Worm (Caenorhabditis elegans) whole organism, L4 larva: Measurements from ENCODE around the gene C06H2.2.

Experiments used
- aha-1 ChIP-seq: fragments of 150-350 bp; peaks from one replicate; lab custom pipeline; 2014; ENCODE audit warnings: missing biosample characterization, missing genetic modification characterization
- ama-1 ChIP-seq: fragments of 150-350 bp; optimal IDR thresholded peaks from 2 replicates; lab custom pipeline; 2014; ENCODE audit warnings: inconsistent platforms, mixed read lengths
- arid-1 ChIP-seq: fragments of 200-800 bp; sonication (Bioruptor generic); conservative IDR thresholded peaks from 2 replicates; pipeline ENCODE4 v1.3.6; 2022; ENCODE audit warnings: missing genetic modification reagents, missing genetic modification characterization, missing compliant biosample characterization
- attf-4 ChIP-seq: sonication (generic microtip); optimal IDR thresholded peaks from 3 replicates; lab custom pipeline; 2017; ENCODE audit warnings: missing biosample characterization, missing genetic modification characterization
- ceh-20 ChIP-seq: fragments of 200-800 bp; sonication (Bioruptor generic); IDR thresholded peaks from 2 replicates; pipeline ENCODE4 v1.3.6; 2022; ENCODE audit warnings: missing genetic modification reagents, missing genetic modification characterization, missing compliant biosample characterization
- cey-2 ChIP-seq: sonication (generic microtip); optimal IDR thresholded peaks from 3 replicates; lab custom pipeline; 2017; ENCODE audit warnings: missing genetic modification characterization, mild to moderate bottlenecking, missing compliant biosample characterization, antibody characterized with exemption, borderline replicate concordance; ENCODE audit not compliant: insufficient read depth
- ctbp-1 ChIP-seq: fragments of 200-800 bp; sonication (Bioruptor generic); IDR thresholded peaks from 2 replicates; pipeline ENCODE4 v1.3.6; 2022; ENCODE audit warnings: missing genetic modification reagents, missing genetic modification characterization, missing compliant biosample characterization
- daf-19 ChIP-seq: fragments of 200-800 bp; sonication (Bioruptor generic); conservative IDR thresholded peaks from 2 replicates; pipeline ENCODE4 v1.3.6; 2022; ENCODE audit warnings: missing genetic modification characterization, missing compliant biosample characterization
- dmd-8 ChIP-seq: fragments of 200-800 bp; sonication (Bioruptor generic); IDR thresholded peaks from 2 replicates; pipeline ENCODE4 v1.3.6; 2022; ENCODE audit warnings: missing genetic modification characterization, missing compliant biosample characterization
- egl-43 ChIP-seq: fragments of 200-800 bp; sonication (Bioruptor generic); IDR thresholded peaks from 2 replicates; pipeline ENCODE4 v1.3.6; 2022; ENCODE audit warnings: missing genetic modification reagents, missing genetic modification characterization, missing compliant biosample characterization
- gei-8 ChIP-seq: fragments of 200-800 bp; sonication (Bioruptor generic); optimal IDR thresholded peaks from 2 replicates; lab custom pipeline; 2018; ENCODE audit warnings: mild to moderate bottlenecking, missing genetic modification characterization, missing compliant biosample characterization
- hlh-30 ChIP-seq: sonication (generic microtip); optimal IDR thresholded peaks from 2 replicates; lab custom pipeline; 2017; ENCODE audit warnings: antibody characterized with exemption, mild to moderate bottlenecking, missing genetic modification characterization, missing compliant biosample characterization; ENCODE audit not compliant: insufficient read depth
- lin-13 ChIP-seq: fragments of 150-350 bp; optimal IDR thresholded peaks from 2 replicates; lab custom pipeline; 2014; ENCODE audit warnings: missing biosample characterization, missing genetic modification reagents, missing genetic modification characterization
- lin-39 ChIP-seq: fragments of 150-350 bp; optimal IDR thresholded peaks from 2 replicates; lab custom pipeline; 2014; ENCODE audit warnings: missing biosample characterization, missing genetic modification reagents, missing genetic modification characterization
- lir-3 ChIP-seq: sonication (generic microtip); optimal IDR thresholded peaks from 2 replicates; lab custom pipeline; 2016; ENCODE audit warnings: mild to moderate bottlenecking, missing genetic modification characterization, missing compliant biosample characterization
- madf-9 ChIP-seq: fragments of 200-800 bp; sonication (Bioruptor generic); conservative IDR thresholded peaks from 2 replicates; pipeline ENCODE4 v1.3.6; 2022; ENCODE audit warnings: missing genetic modification reagents, missing genetic modification characterization, missing compliant biosample characterization
- mdl-1 ChIP-seq, 2 experiments: fragments of 150-350 bp in 1 of 2; sonication (generic microtip) in 1 of 2; optimal IDR thresholded peaks; 2 replicates each; lab custom pipeline; 2014 to 2017; ENCODE audit warnings: missing biosample characterization in 2 of 2, missing genetic modification characterization in 2 of 2
- mdt-29 ChIP-seq: fragments of 200-800 bp; sonication (Bioruptor generic); IDR thresholded peaks from 2 replicates; pipeline ENCODE4 v1.3.6; 2022; ENCODE audit warnings: missing genetic modification reagents, missing genetic modification characterization, missing compliant biosample characterization
- mep-1 ChIP-seq: fragments of 150-350 bp; sonication (generic microtip); optimal IDR thresholded peaks from 3 replicates; lab custom pipeline; 2014; ENCODE audit warnings: missing biosample characterization, missing genetic modification characterization
- mxl-2 ChIP-seq: fragments of 200-800 bp; sonication (Bioruptor generic); conservative IDR thresholded peaks from 2 replicates; pipeline ENCODE4 v1.3.6; 2022; ENCODE audit warnings: missing genetic modification reagents, missing genetic modification characterization, missing compliant biosample characterization
- nhr-10 ChIP-seq: fragments of 150-350 bp; optimal IDR thresholded peaks from 2 replicates; lab custom pipeline; 2014; ENCODE audit warnings: missing biosample characterization, missing genetic modification characterization
- nhr-102 ChIP-seq: sonication (generic microtip); optimal IDR thresholded peaks from 2 replicates; lab custom pipeline; 2016; ENCODE audit warnings: mild to moderate bottlenecking, missing genetic modification characterization, moderate library complexity, missing compliant biosample characterization
- nhr-11 ChIP-seq: fragments of 150-350 bp; optimal IDR thresholded peaks from 2 replicates; lab custom pipeline; 2014; ENCODE audit warnings: missing biosample characterization, missing genetic modification characterization
- nhr-25 ChIP-seq: sonication (generic microtip); optimal IDR thresholded peaks from 2 replicates; lab custom pipeline; 2017; ENCODE audit warnings: missing genetic modification characterization, mild to moderate bottlenecking, missing compliant biosample characterization, antibody characterized with exemption, moderate library complexity, borderline replicate concordance; ENCODE audit not compliant: insufficient read depth
- nhr-28 ChIP-seq: fragments of 150-350 bp; optimal IDR thresholded peaks from 2 replicates; lab custom pipeline; 2014; ENCODE audit warnings: missing biosample characterization, missing genetic modification characterization
- nhr-48 ChIP-seq: sonication (generic microtip); optimal IDR thresholded peaks from 2 replicates; lab custom pipeline; 2016; ENCODE audit warnings: mild to moderate bottlenecking, missing genetic modification characterization, missing compliant biosample characterization
- nhr-76 ChIP-seq: fragments of 150-350 bp; optimal IDR thresholded peaks from 2 replicates; lab custom pipeline; 2014; ENCODE audit warnings: missing biosample characterization, missing genetic modification characterization
- php-3 ChIP-seq: fragments of 200-800 bp; sonication (Bioruptor generic); IDR thresholded peaks from 2 replicates; pipeline ENCODE4 v1.3.6; 2022; ENCODE audit warnings: missing genetic modification reagents, missing genetic modification characterization, missing compliant biosample characterization
- sdz-12 ChIP-seq: fragments of 200-800 bp; sonication (Bioruptor generic); optimal IDR thresholded peaks from 2 replicates; lab custom pipeline; 2018; ENCODE audit warnings: mild to moderate bottlenecking, missing genetic modification characterization, missing compliant biosample characterization
- skn-1 ChIP-seq: fragments of 150-350 bp; optimal IDR thresholded peaks from 2 replicates; lab custom pipeline; 2014; ENCODE audit warnings: missing biosample characterization, missing genetic modification characterization
- unc-39 ChIP-seq: sonication (generic microtip); optimal IDR thresholded peaks from 2 replicates; lab custom pipeline; 2017; ENCODE audit warnings: missing biosample characterization, missing genetic modification characterization
- unc-62 ChIP-seq, 3 experiments: fragments of 150-350 bp in 1 of 3; sonication (generic microtip); optimal IDR thresholded peaks in 2 of 3; peaks in 1 of 3; 1 replicate in 1 of 3; 2 replicates in 2 of 3; lab custom pipeline; 2014 to 2017; ENCODE audit warnings: missing biosample characterization in 3 of 3, missing genetic modification characterization in 3 of 3, missing genetic modification reagents in 3 of 3, missing genotype in 1 of 3
- zfp-3 ChIP-seq: fragments of 200-800 bp; sonication (Bioruptor generic); conservative IDR thresholded peaks from 2 replicates; pipeline ENCODE4 v1.3.6; 2022; ENCODE audit warnings: missing genetic modification reagents, missing genetic modification characterization, missing compliant biosample characterization

Gene C06H2.2

DNA sequence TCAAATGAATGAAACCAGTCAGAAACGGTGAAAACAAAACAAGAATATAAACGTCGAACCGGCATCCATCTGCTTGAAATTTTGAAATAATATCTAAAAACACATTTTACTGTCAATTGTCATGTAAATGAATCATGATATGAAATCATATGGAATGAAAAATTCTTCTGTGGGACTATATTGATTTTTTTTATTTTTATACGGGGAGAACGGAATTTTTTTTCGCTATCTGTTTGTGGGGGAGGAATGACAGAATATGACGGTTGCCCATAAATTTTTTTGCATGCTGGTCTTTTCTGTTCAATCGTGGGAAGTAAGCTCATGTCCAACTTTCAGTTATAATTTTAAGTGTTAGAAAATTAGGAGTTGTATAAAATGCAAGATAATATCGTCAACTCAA, 19.7 kb downstream of the C06H2.2 start, which contains the start of gene C06H2.7:
Gene C06H2.7, minus strand, starts transcription at position 101 of the 400 bp plus-strand sequence.
- TF ChIP-seq lir-3 (tag; lab: Kevin White, UChicago) (no peak), unc-39 (tag; lab: Kevin White, UChicago) (no peak), nhr-76 (tag; lab: Kevin White, UChicago) (no peak), sdz-12 (GFP tag; lab: Kevin White, UChicago) (no peak), ceh-20 (no peak), nhr-10 (tag; lab: Kevin White, UChicago) (no peak), lin-13 (no peak), cey-2 (tag; lab: Kevin White, UChicago) (no peak)
- TF ChIP-seq, all 104 proteins: peak for 0

DNA sequence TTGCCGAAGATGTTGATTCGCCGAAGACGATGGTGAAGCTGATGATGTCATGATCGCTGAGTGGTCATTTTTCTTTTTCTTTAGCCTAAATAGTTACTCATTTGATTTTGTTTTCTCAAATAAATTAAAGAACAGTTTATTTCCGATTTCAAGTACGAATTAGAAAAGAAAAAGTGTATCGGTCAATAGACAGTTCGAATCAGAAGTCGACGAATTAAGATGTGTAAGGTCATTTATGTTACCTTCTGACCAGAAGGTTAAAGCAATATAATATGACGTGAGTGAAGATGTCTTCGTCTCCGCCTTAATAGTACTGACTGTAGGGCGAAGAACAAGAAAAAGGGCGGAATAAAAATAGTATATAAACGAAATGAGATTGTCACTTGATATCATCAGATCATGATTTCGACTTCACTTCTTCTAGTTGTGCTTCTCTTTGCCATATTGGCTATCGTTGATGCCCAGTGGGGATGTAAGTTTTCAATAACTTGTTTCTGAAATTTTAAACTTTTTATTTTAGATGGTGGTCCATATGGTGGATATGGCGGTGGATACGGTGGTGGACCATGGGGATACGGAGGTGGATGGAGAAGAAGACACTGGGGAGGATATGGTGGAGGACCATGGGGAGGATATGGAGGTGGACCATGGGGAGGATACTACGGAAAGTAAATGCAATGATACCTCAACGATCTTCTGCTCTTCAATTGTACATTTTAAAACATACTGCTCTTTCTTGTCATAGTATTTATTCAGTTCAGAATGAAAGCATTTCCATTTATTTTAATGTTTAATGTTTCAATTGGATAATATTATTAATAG, 22.1 kb downstream of the C06H2.2 start, which contains the start of the genes T19C4.24 and nlp-33:
Gene T19C4.24, minus strand, starts transcription at position 51 of the 822 bp plus-strand sequence.
Gene nlp-33, plus strand, starts transcription at position 389 of the 822 bp plus-strand sequence.
- TF ChIP-seq nhr-11 (tag; lab: Kevin White, UChicago) = no peak
- peak; percentile 78 for TF ChIP-seq nhr-25
- TF ChIP-seq egl-43 (GFP tag; lab: Robert Waterston, UW) = 0 out of 2 replicates have a peak, but pooled peaks have one; percentile 14
- peak; percentile 94 for TF ChIP-seq ama-1
- no peak for TF ChIP-seq daf-19 (GFP tag; lab: Robert Waterston, UW)
- TF ChIP-seq madf-9 (GFP tag; lab: Robert Waterston, UW) = 0 out of 2 replicates have a peak, but pooled peaks have one; percentile 4
- no peak for TF ChIP-seq dmd-8
- TF ChIP-seq mxl-2 (GFP tag; lab: Robert Waterston, UW) = 0 out of 2 replicates have a peak, but pooled peaks have one; percentile 50
- peak in 1 of 2 experiments; percentile 97 for TF ChIP-seq unc-62 (GFP tag; optimal IDR thresholded peaks at IDR 0.05 in 1 of 2; lab: Kevin White, UChicago)
- TF ChIP-seq unc-62 (tag; optimal IDR thresholded peaks at IDR 0.05; lab: Kevin White, UChicago) = no peak
- TF ChIP-seq lin-39 (tag; lab: Kevin White, UChicago) = no peak
- TF ChIP-seq hlh-30 = peak; percentile 49
- peak; percentile 50 for TF ChIP-seq gei-8
- 0 out of 2 replicates have a peak, but pooled peaks have one; percentile 15 for TF ChIP-seq ctbp-1 (GFP tag; lab: Robert Waterston, UW)

DNA sequence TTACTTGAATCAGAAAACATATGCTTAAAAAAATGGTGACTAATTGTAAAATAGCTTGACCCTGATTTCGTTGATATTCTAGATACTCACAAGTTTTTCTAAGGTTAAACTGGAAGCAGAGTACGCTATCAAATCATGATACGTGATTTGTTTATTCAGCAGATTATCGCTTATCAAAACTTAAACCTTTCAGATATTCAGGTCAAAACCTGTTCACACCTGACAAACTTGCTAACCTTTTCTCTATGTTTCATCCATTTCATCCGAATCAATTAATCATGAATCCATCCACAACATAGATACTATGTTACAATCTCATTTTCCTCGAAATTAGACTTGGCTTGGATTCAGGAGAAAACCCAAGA, 22.7 kb downstream of the C06H2.2 start:
- TF ChIP-seq zfp-3 (GFP tag; lab: Robert Waterston, UW) = peak; percentile 81; the same call in 1 of the 2 replicates
- TF ChIP-seq unc-62 (GFP tag; optimal IDR thresholded peaks at IDR 0.05 in 1 of 2; lab: Kevin White, UChicago) = peak in 1 of 2 experiments; percentile 27
- TF ChIP-seq unc-62 (tag; optimal IDR thresholded peaks at IDR 0.05; lab: Kevin White, UChicago) = no peak
- TF ChIP-seq hlh-30 = peak; percentile 30
- peak; percentile 98 for TF ChIP-seq aha-1
- TF ChIP-seq mep-1 (tag; lab: Kevin White, UChicago) = peak; percentile 62
- TF ChIP-seq nhr-48 = peak; percentile 71
- TF ChIP-seq ctbp-1 (GFP tag; lab: Robert Waterston, UW) = no peak
- no peak for TF ChIP-seq attf-4 (tag; lab: Kevin White, UChicago)
- TF ChIP-seq ama-1 = peak; percentile 44
- TF ChIP-seq nhr-25 = peak; percentile 62
- TF ChIP-seq mdl-1 (tag; optimal IDR thresholded peaks at IDR 0.05; lab: Kevin White, UChicago) = no peak
- TF ChIP-seq cey-2 (tag; lab: Kevin White, UChicago) = peak; percentile 26
- peak; percentile 35 for TF ChIP-seq nhr-102 (tag; lab: Kevin White, UChicago)
- TF ChIP-seq mdt-29 (GFP tag; lab: Robert Waterston, UW) = no peak

DNA sequence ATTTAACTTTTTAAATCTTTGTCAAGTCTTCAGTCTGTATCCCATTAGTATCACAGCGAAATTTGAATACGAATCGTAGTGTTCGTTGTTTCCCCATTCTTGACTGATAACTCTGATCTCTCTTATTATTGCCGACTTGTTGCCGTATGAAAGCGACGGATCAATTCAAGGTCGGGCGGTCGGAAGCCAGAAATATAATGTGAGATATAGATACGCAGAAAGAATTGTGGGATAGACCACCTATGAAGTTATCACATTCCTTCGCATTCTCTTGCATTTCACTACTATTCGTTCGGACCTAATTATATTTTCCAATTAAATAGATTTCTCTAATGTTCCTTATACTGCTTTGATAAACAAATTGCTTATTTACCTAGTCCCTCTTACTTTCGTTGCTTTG, 23.9 kb downstream of the C06H2.2 start:
- no peak for TF ChIP-seq arid-1
- TF ChIP-seq nhr-28 (tag; lab: Kevin White, UChicago) = peak; percentile 35
- TF ChIP-seq skn-1 (tag; lab: Kevin White, UChicago) = no peak
- TF ChIP-seq php-3 (GFP tag; lab: Robert Waterston, UW) = no peak
